Worm (Caenorhabditis elegans) whole organism, young adult: Measurements from ENCODE around the gene cav-1.
"Not testable (repeated sequence)": the region's sequence is repeated elsewhere in the genome, so short reads cannot be mapped to it uniquely, and the experiment has no call there.

Experiments used
- B0019.2 ChIP-seq: fragments of 200-800 bp; sonication (Bioruptor generic); conservative IDR thresholded peaks from 2 replicates; pipeline ENCODE4 v1.3.6; 2022; ENCODE audit warnings: missing genetic modification reagents, missing genetic modification characterization, missing compliant biosample characterization
- C17E4.6 ChIP-seq: fragments of 200-800 bp; sonication (Bioruptor generic); IDR thresholded peaks from 2 replicates; pipeline ENCODE4 v1.3.6; 2022; ENCODE audit warnings: missing genetic modification reagents, missing genetic modification characterization, missing compliant biosample characterization
- D2030.7 ChIP-seq: fragments of 200-800 bp; sonication (Bioruptor generic); IDR thresholded peaks from 2 replicates; pipeline ENCODE4 v1.3.6; 2022; ENCODE audit warnings: missing genetic modification reagents, missing genetic modification characterization, missing compliant biosample characterization
- F22D6.2 ChIP-seq: sonication (generic microtip); optimal IDR thresholded peaks from 2 replicates; lab custom pipeline; 2016; ENCODE audit warnings: mild to moderate bottlenecking, missing genetic modification characterization, missing compliant biosample characterization
- F23B12.7 ChIP-seq: sonication (generic microtip); optimal IDR thresholded peaks from 2 replicates; lab custom pipeline; 2017; ENCODE audit warnings: missing genetic modification characterization, mild to moderate bottlenecking, missing compliant biosample characterization, antibody characterized with exemption, moderate library complexity; ENCODE audit not compliant: insufficient read depth
- F33H1.4 ChIP-seq: fragments of 200-800 bp; sonication (Bioruptor generic); IDR thresholded peaks from 2 replicates; pipeline ENCODE4 v1.3.6; 2022; ENCODE audit warnings: missing genetic modification reagents, missing genetic modification characterization, missing compliant biosample characterization
- F49E8.2 ChIP-seq: sonication (generic microtip); optimal IDR thresholded peaks from 3 replicates; lab custom pipeline; 2017; ENCODE audit warnings: missing genetic modification characterization, mild to moderate bottlenecking, missing compliant biosample characterization, antibody characterized with exemption, moderate library complexity; ENCODE audit not compliant: insufficient read depth
- F55B11.4 ChIP-seq: sonication (generic microtip); optimal IDR thresholded peaks from 2 replicates; lab custom pipeline; 2016; ENCODE audit warnings: missing compliant biosample characterization, missing genetic modification characterization, borderline replicate concordance; ENCODE audit not compliant: insufficient read depth
- K11D2.4 ChIP-seq: fragments of 200-800 bp; sonication (Bioruptor generic); IDR thresholded peaks from 2 replicates; pipeline ENCODE4 v1.3.6; 2022; ENCODE audit warnings: missing genetic modification reagents, missing genetic modification characterization, missing compliant biosample characterization
- Y95B8A.8 ChIP-seq: fragments of 200-800 bp; sonication (Bioruptor generic); IDR thresholded peaks from 2 replicates; pipeline ENCODE4 v1.3.6; 2022; ENCODE audit warnings: missing genetic modification reagents, missing genetic modification characterization, missing compliant biosample characterization
- ama-1 ChIP-seq, 3 experiments: fragments of 150-350 bp in 1 of 3; sonication (generic microtip) in 2 of 3; optimal IDR thresholded peaks; 2 replicates each; lab custom pipeline; 2014 to 2018; ENCODE audit warnings: missing biosample characterization in 2 of 3, missing genetic modification characterization in 2 of 3, missing genetic modification reagents in 2 of 3
- aptf-2 ChIP-seq: fragments of 200-800 bp; sonication (Bioruptor generic); conservative IDR thresholded peaks from 2 replicates; pipeline ENCODE4 v1.3.6; 2022; ENCODE audit warnings: missing genetic modification reagents, missing genetic modification characterization, missing compliant biosample characterization
- attf-6 ChIP-seq: fragments of 200-800 bp; sonication (Bioruptor generic); IDR thresholded peaks from 2 replicates; pipeline ENCODE4 v1.3.6; 2022; ENCODE audit warnings: missing genetic modification reagents, missing genetic modification characterization, missing compliant biosample characterization
- ccch-3 ChIP-seq: fragments of 200-800 bp; sonication (Bioruptor generic); optimal IDR thresholded peaks from 2 replicates; lab custom pipeline; 2018; ENCODE audit warnings: mild to moderate bottlenecking, missing genetic modification characterization, missing compliant biosample characterization
- ceh-91 ChIP-seq: fragments of 200-800 bp; sonication (Bioruptor generic); IDR thresholded peaks from 2 replicates; pipeline ENCODE4 v1.3.6; 2022; ENCODE audit warnings: missing genetic modification reagents, missing genetic modification characterization, missing compliant biosample characterization
- dox-1 ChIP-seq: fragments of 200-800 bp; sonication (Bioruptor generic); IDR thresholded peaks from 2 replicates; pipeline ENCODE4 v1.3.6; 2022; ENCODE audit warnings: missing genetic modification reagents, missing genetic modification characterization, missing compliant biosample characterization
- dpl-1 ChIP-seq: fragments of 150-350 bp; optimal IDR thresholded peaks from 2 replicates; lab custom pipeline; 2014; ENCODE audit warnings: missing biosample characterization, missing genetic modification reagents, missing genetic modification characterization
- efl-1 ChIP-seq: fragments of 150-350 bp; optimal IDR thresholded peaks from 2 replicates; lab custom pipeline; 2014; ENCODE audit warnings: missing biosample characterization, missing genetic modification reagents, missing genetic modification characterization
- ekl-4 ChIP-seq: fragments of 200-800 bp; sonication (Bioruptor generic); IDR thresholded peaks from 2 replicates; pipeline ENCODE4 v1.3.6; 2022; ENCODE audit warnings: missing genetic modification reagents, missing genetic modification characterization, missing compliant biosample characterization
- hmg-20 ChIP-seq: fragments of 200-800 bp; sonication (Bioruptor generic); IDR thresholded peaks from 2 replicates; pipeline ENCODE4 v1.3.6; 2022; ENCODE audit warnings: missing genetic modification reagents, missing genetic modification characterization, missing compliant biosample characterization
- hsf-1 ChIP-seq: fragments of 200-800 bp; sonication (Bioruptor generic); IDR thresholded peaks from 2 replicates; pipeline ENCODE4 v1.3.6; 2022; ENCODE audit warnings: missing genetic modification reagents, missing genetic modification characterization, missing compliant biosample characterization
- lin-35 ChIP-seq, 3 experiments: fragments of 150-350 bp in 2 of 3; sonication (generic microtip) in 1 of 3; optimal IDR thresholded peaks; 2 replicates each; lab custom pipeline; 2014 to 2018; ENCODE audit warnings: missing biosample characterization in 3 of 3, missing genetic modification characterization in 3 of 3, missing genetic modification reagents in 3 of 3
- lsl-1 ChIP-seq: fragments of 200-800 bp; sonication (Bioruptor generic); optimal IDR thresholded peaks from 2 replicates; lab custom pipeline; 2018; ENCODE audit warnings: mild to moderate bottlenecking, missing genetic modification characterization, moderate library complexity, missing compliant biosample characterization
- lsy-27 ChIP-seq: sonication (generic microtip); optimal IDR thresholded peaks from 2 replicates; lab custom pipeline; 2017; ENCODE audit warnings: missing genetic modification characterization, mild to moderate bottlenecking, missing compliant biosample characterization, antibody characterized with exemption, missing genotype, borderline replicate concordance; ENCODE audit not compliant: insufficient read depth
- madf-3 ChIP-seq: fragments of 200-800 bp; sonication (Bioruptor generic); IDR thresholded peaks from 2 replicates; pipeline ENCODE4 v1.3.6; 2022; ENCODE audit warnings: missing genetic modification reagents, missing genetic modification characterization, missing compliant biosample characterization
- madf-6 ChIP-seq: fragments of 200-800 bp; sonication (Bioruptor generic); IDR thresholded peaks from 2 replicates; pipeline ENCODE4 v1.3.6; 2022; ENCODE audit warnings: missing genetic modification reagents, missing genetic modification characterization, missing compliant biosample characterization
- madf-8 ChIP-seq: fragments of 200-800 bp; sonication (Bioruptor generic); conservative IDR thresholded peaks from 2 replicates; pipeline ENCODE4 v1.3.6; 2022; ENCODE audit warnings: missing genetic modification reagents, missing genetic modification characterization, missing compliant biosample characterization
- mel-28 ChIP-seq: sonication (generic microtip); optimal IDR thresholded peaks from 2 replicates; lab custom pipeline; 2016; ENCODE audit warnings: borderline replicate concordance, mild to moderate bottlenecking, missing genetic modification characterization, missing compliant biosample characterization
- mes-4 ChIP-seq: sonication (generic microtip); optimal IDR thresholded peaks from 2 replicates; lab custom pipeline; 2016; ENCODE audit warnings: missing genotype, missing genetic modification characterization, missing compliant biosample characterization
- nfyb-1 ChIP-seq: fragments of 200-800 bp; sonication (Bioruptor generic); IDR thresholded peaks from 2 replicates; pipeline ENCODE4 v1.3.6; 2022; ENCODE audit warnings: missing genetic modification reagents, missing genetic modification characterization, missing compliant biosample characterization
- nhr-80 ChIP-seq: sonication (generic microtip); optimal IDR thresholded peaks from 2 replicates; lab custom pipeline; 2016; ENCODE audit warnings: missing genetic modification characterization, missing compliant biosample characterization
- nhr-90 ChIP-seq: sonication (generic microtip); optimal IDR thresholded peaks from 2 replicates; lab custom pipeline; 2016; ENCODE audit warnings: missing genotype, mild to moderate bottlenecking, missing genetic modification characterization, missing compliant biosample characterization
- pbrm-1 ChIP-seq: fragments of 200-800 bp; sonication (Bioruptor generic); IDR thresholded peaks from 2 replicates; pipeline ENCODE4 v1.3.6; 2022; ENCODE audit warnings: missing genetic modification reagents, missing genetic modification characterization, missing compliant biosample characterization
- rcor-1 ChIP-seq: fragments of 200-800 bp; sonication (Bioruptor generic); IDR thresholded peaks from 2 replicates; pipeline ENCODE4 v1.3.6; 2022; ENCODE audit warnings: missing genetic modification reagents, missing genetic modification characterization, missing compliant biosample characterization
- snpc-1.1 ChIP-seq: sonication (generic microtip); optimal IDR thresholded peaks from 2 replicates; lab custom pipeline; 2017; ENCODE audit warnings: missing genetic modification characterization, mild to moderate bottlenecking, missing compliant biosample characterization, antibody characterized with exemption, moderate library complexity, missing genotype, missing genetic modification reagents; ENCODE audit not compliant: insufficient read depth
- snpc-3.4 ChIP-seq: sonication (generic microtip); optimal IDR thresholded peaks from 2 replicates; lab custom pipeline; 2017; ENCODE audit warnings: missing genetic modification characterization, mild to moderate bottlenecking, missing compliant biosample characterization, antibody characterized with exemption, moderate library complexity, missing genotype, missing genetic modification reagents
- snpc-4 ChIP-seq, 5 experiments: fragments of 150-350 bp in 1 of 5; sonication (generic microtip) in 4 of 5; optimal IDR thresholded peaks; 2 replicates each; lab custom pipeline; 2014 to 2018; ENCODE audit warnings: missing genetic modification characterization in 5 of 5, missing biosample characterization in 3 of 5, antibody characterized with exemption in 2 of 5, mild to moderate bottlenecking in 2 of 5, missing compliant biosample characterization in 2 of 5, missing genotype in 2 of 5, moderate library complexity in 2 of 5, missing genetic modification reagents in 1 of 5
- tbx-9 ChIP-seq: sonication (generic microtip); optimal IDR thresholded peaks from 2 replicates; lab custom pipeline; 2016; ENCODE audit warnings: borderline replicate concordance, missing genetic modification characterization, inconsistent platforms, missing compliant biosample characterization
- tlf-1 ChIP-seq: fragments of 200-800 bp; sonication (Bioruptor generic); optimal IDR thresholded peaks from 2 replicates; lab custom pipeline; 2018; ENCODE audit warnings: mild to moderate bottlenecking, missing genetic modification characterization, missing compliant biosample characterization
- unc-130 ChIP-seq: sonication (generic microtip); optimal IDR thresholded peaks from 2 replicates; lab custom pipeline; 2016; ENCODE audit warnings: missing genetic modification reagents, missing genetic modification characterization, missing compliant biosample characterization
- xnd-1 ChIP-seq: sonication (generic microtip); optimal IDR thresholded peaks from 2 replicates; lab custom pipeline; 2016; ENCODE audit warnings: missing genotype, missing genetic modification reagents, missing genetic modification characterization, missing compliant biosample characterization
- ztf-28 ChIP-seq: fragments of 200-800 bp; sonication (Bioruptor generic); IDR thresholded peaks from 2 replicates; pipeline ENCODE4 v1.3.6; 2022; ENCODE audit warnings: missing genetic modification reagents, missing genetic modification characterization, missing compliant biosample characterization
- ztf-6 ChIP-seq: fragments of 200-800 bp; sonication (Bioruptor generic); IDR thresholded peaks from 2 replicates; pipeline ENCODE4 v1.3.6; 2022; ENCODE audit warnings: missing genetic modification reagents, missing genetic modification characterization, missing compliant biosample characterization

cav-1 gene

ce11 chrIV:9740851-9741549 is 31.3 kb upstream of the cav-1 start, which contains the start of gene gln-6:
gln-6 (minus strand) TSS chrIV:9740901.
- peak; percentile 67 for TF ChIP-seq tlf-1 (GFP tag; lab: Kevin White, UChicago)
- TF ChIP-seq snpc-4 (GFP tag; optimal IDR thresholded peaks at IDR 0.05; lab: Kevin White, UChicago) = not testable (repeated sequence)
- peak in 1 of 4 experiments; percentile 28 for TF ChIP-seq snpc-4 (tag; optimal IDR thresholded peaks at IDR 0.05; lab: Kevin White, UChicago)
- TF ChIP-seq madf-6 = peak; percentile 96
- TF ChIP-seq pbrm-1 (GFP tag; lab: Robert Waterston, UW) = peak; percentile 37; the same call in 1 of the 2 replicates
- peak; percentile 65 for TF ChIP-seq lsl-1
- TF ChIP-seq ztf-28 = 0 out of 2 replicates have a peak, but pooled peaks have one; percentile 38
- TF ChIP-seq F33H1.4 = peak; percentile 71
- peak; percentile 40 for TF ChIP-seq F49E8.2 (tag; lab: Kevin White, UChicago)
- peak; percentile 35 for TF ChIP-seq unc-130 (GFP tag; lab: Kevin White, UChicago)
- TF ChIP-seq lin-35 (GFP tag; optimal IDR thresholded peaks at IDR 0.05; lab: Kevin White, UChicago) = peak in 1 of 3 experiments; percentile 44
- peak; percentile 25; the same call in 1 of the 2 replicates for TF ChIP-seq nfyb-1 (GFP tag; lab: Robert Waterston, UW)
- TF ChIP-seq dox-1 (GFP tag; lab: Robert Waterston, UW) = peak; percentile 82
- peak; percentile 91; the same call in 1 of the 2 replicates for TF ChIP-seq D2030.7 (GFP tag; lab: Robert Waterston, UW)
- TF ChIP-seq dpl-1 (GFP tag; lab: Kevin White, UChicago) = peak; percentile 80
- TF ChIP-seq C17E4.6 (GFP tag; lab: Robert Waterston, UW) = peak; percentile 67; the same call in 1 of the 2 replicates
- peak; percentile 89 for TF ChIP-seq ceh-91 (GFP tag; lab: Robert Waterston, UW)
- peak; percentile 90 for TF ChIP-seq madf-8
- peak; percentile 67 for TF ChIP-seq B0019.2
- peak; percentile 84 for TF ChIP-seq xnd-1 (tag; lab: Kevin White, UChicago)
- TF ChIP-seq Y95B8A.8 (GFP tag; lab: Robert Waterston, UW) = peak; percentile 62; the same call in 1 of the 2 replicates
- TF ChIP-seq snpc-1.1 (tag; lab: Kevin White, UChicago) = peak; percentile 17
- TF ChIP-seq madf-3 (GFP tag; lab: Robert Waterston, UW) = peak; percentile 86
- peak; percentile 32; the same call in 1 of the 2 replicates for TF ChIP-seq aptf-2 (GFP tag; lab: Robert Waterston, UW)
- TF ChIP-seq snpc-3.4 (tag; lab: Kevin White, UChicago) = peak; percentile 51
- TF ChIP-seq ekl-4 (GFP tag; lab: Robert Waterston, UW) = 0 out of 2 replicates have a peak, but pooled peaks have one; percentile 19
- TF ChIP-seq hsf-1 (GFP tag; lab: Robert Waterston, UW) = peak; percentile 61; the same call in 1 of the 2 replicates
- 0 out of 2 replicates have a peak, but pooled peaks have one; percentile 39 for TF ChIP-seq rcor-1
- TF ChIP-seq efl-1 (GFP tag; lab: Kevin White, UChicago) = peak; percentile 94

DNA sequence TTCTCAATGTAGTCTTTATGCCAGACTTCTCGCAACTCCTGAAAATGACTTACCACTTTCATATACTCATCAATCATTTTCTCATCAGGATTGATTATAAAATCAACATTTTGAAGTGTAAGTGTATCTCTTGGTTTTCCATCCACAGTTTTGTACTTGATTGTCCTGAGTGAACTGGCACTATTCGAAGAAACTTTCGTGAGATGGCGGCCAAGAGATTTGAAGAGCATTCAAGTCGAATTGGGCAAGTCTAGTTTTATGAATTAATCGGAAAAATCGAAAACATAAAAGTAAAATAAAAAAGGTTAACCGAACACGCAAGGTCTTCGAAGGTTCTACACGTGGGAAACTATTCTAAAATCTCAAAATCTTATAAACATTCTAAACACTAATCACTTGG is 29.4 kb upstream of the cav-1 start, which contains the start of gene C28D4.7:
Gene C28D4.7 (minus strand): TSS at position 265 of the 400 bp plus-strand sequence.
- no peak for TF ChIP-seq nhr-80 (tag; lab: Kevin White, UChicago)
- TF ChIP-seq mes-4 = no peak
- no peak for TF ChIP-seq ccch-3 (GFP tag; lab: Kevin White, UChicago)

ce11 chrIV:9744905-9745304 is 27.4 kb upstream of the cav-1 start, which contains the start of gene C28D4.4:
C28D4.4 (minus strand) TSS chrIV:9745005.
- TF ChIP-seq F22D6.2 (tag; lab: Kevin White, UChicago) = no peak
- no peak for TF ChIP-seq nhr-90 (tag; lab: Kevin White, UChicago)
- no peak for TF ChIP-seq F55B11.4 (tag; lab: Kevin White, UChicago)
- no peak for TF ChIP-seq attf-6 (GFP tag; lab: Robert Waterston, UW)
- no peak for TF ChIP-seq lsy-27 (tag; lab: Kevin White, UChicago)
- TF ChIP-seq mel-28 (tag; lab: Kevin White, UChicago) = no peak
- TF ChIP-seq pbrm-1 (GFP tag; lab: Robert Waterston, UW) = no peak
- no peak for TF ChIP-seq F23B12.7 (tag; lab: Kevin White, UChicago)
- no peak for TF ChIP-seq ama-1 (optimal IDR thresholded peaks at IDR 0.05; lab: Kevin White, UChicago)
- no peak for TF ChIP-seq ama-1 (GFP tag; optimal IDR thresholded peaks at IDR 0.05; lab: Kevin White, UChicago)
- no peak for TF ChIP-seq K11D2.4 (GFP tag; lab: Robert Waterston, UW)
- no peak for TF ChIP-seq ztf-6 (GFP tag; lab: Robert Waterston, UW)
- TF ChIP-seq tbx-9 (tag; lab: Kevin White, UChicago) = no peak
- TF ChIP-seq hmg-20 (GFP tag; lab: Robert Waterston, UW) = no peak
- TF ChIP-seq, all 124 proteins: peak for 0
